Worm (Caenorhabditis elegans): ENCODE measurements around the gene ctr-9.
A peak's percentile ranks its signal among the peaks of the same experiment; 100 is the strongest.

The ctr-9 gene

DNA sequence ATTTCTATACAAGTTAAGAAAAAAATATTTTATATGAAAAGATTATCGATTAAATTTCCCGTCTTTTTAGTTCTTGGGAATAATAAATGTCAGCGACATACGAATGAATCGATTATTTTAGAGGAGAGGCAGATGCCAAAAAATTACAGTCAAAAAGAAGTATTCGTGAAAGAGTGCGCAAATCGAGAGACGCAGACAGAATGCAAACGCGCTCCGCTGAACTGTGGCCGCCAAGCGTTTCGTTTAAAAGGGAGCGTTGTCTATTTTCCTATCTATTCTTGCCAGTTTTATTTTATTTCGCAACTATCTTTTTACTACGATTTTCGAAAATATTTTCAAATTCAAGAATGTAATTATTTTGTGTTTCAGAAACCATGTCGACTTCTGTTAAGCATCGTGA lies 24.1 kb upstream of the ctr-9 start, which contains the start of gene baf-1 (continued):
- TF ChIP-seq nhr-47 (tag; optimal IDR thresholded peaks at IDR 0.05) (peak; percentile 78), irx-1 (tag; optimal IDR thresholded peaks at IDR 0.05) (no peak), mep-1 (tag; optimal IDR thresholded peaks at IDR 0.05) (peak; percentile 51), efl-3 (GFP tag; optimal IDR thresholded peaks at IDR 0.05) (no peak), aly-2 (tag; optimal IDR thresholded peaks at IDR 0.05) (no peak), unc-62 (GFP tag; optimal IDR thresholded peaks at IDR 0.05) (no peak), ceh-63 (GFP tag; optimal IDR thresholded peaks at IDR 0.05) (no peak), lin-13 (GFP tag; optimal IDR thresholded peaks at IDR 0.05) (peak; percentile 58), ceh-88 (GFP tag; IDR thresholded peaks at IDR 0.05) (no peak), egl-27 (tag; optimal IDR thresholded peaks at IDR 0.05) (no peak), C04F5.9 (tag; optimal IDR thresholded peaks at IDR 0.05) (no peak), unc-130 (tag; optimal IDR thresholded peaks at IDR 0.05) (peak; percentile 12), lir-3 (tag; optimal IDR thresholded peaks at IDR 0.05; ENCODE audit: poor library complexity) (peak; percentile 59), vab-15 (tag; optimal IDR thresholded peaks at IDR 0.05) (no peak), nhr-12 (tag; optimal IDR thresholded peaks at IDR 0.05) (no peak), pag-3 (tag; optimal IDR thresholded peaks at IDR 0.05; ENCODE audit: borderline replicate concordance, insufficient read depth) (no peak), aha-1 (tag; optimal IDR thresholded peaks at IDR 0.05) (no peak), zag-1 (tag; optimal IDR thresholded peaks at IDR 0.05) (no peak), skn-1 (tag; optimal IDR thresholded peaks at IDR 0.05) (peak; percentile 81), mef-2 (tag; optimal IDR thresholded peaks at IDR 0.05) (no peak), ets-5 (GFP tag; IDR thresholded peaks at IDR 0.05) (no peak), ceh-8 (GFP tag; optimal IDR thresholded peaks at IDR 0.05) (no peak), lin-35 (GFP tag; optimal IDR thresholded peaks at IDR 0.05) (peak; percentile 72 to 83), efl-1 (optimal IDR thresholded peaks at IDR 0.05) (peak; percentile 75 to 77), efl-1 (GFP tag; optimal IDR thresholded peaks at IDR 0.05 in 1 of 2) (peak; percentile 70 to 97), ztf-4 (tag; optimal IDR thresholded peaks at IDR 0.05) (no peak), fkh-10 (GFP tag; optimal IDR thresholded peaks at IDR 0.05) (no peak), pax-3 (tag; optimal IDR thresholded peaks at IDR 0.05) (peak; percentile 19), rnt-1 (tag; optimal IDR thresholded peaks at IDR 0.05) (peak; percentile 83), pqm-1 (tag; optimal IDR thresholded peaks at IDR 0.05) (no peak), lin-15B (tag; optimal IDR thresholded peaks at IDR 0.05) (peak; percentile 64), alr-1 (tag; optimal IDR thresholded peaks at IDR 0.05; ENCODE audit: borderline replicate concordance) (no peak), xbp-1 (tag; optimal IDR thresholded peaks at IDR 0.05) (peak; percentile 65), C34B4.2 (tag; optimal IDR thresholded peaks at IDR 0.05) (no peak), dpl-1 (GFP tag; optimal IDR thresholded peaks at IDR 0.05) (peak; percentile 70 to 80 (median 75)), nhr-84 (tag; optimal IDR thresholded peaks at IDR 0.05) (no peak), fkh-8 (tag; optimal IDR thresholded peaks at IDR 0.05) (peak; percentile 27), snu-23 (GFP tag; optimal IDR thresholded peaks at IDR 0.05) (peak; percentile 60), ceh-82 (tag; optimal IDR thresholded peaks at IDR 0.05) (peak; percentile 18 to 55 (median 29)), grh-1 (GFP tag; IDR thresholded peaks at IDR 0.05) (no peak), lin-14 (GFP tag; optimal IDR thresholded peaks at IDR 0.05) (peak; percentile 55), isw-1 (GFP tag; IDR thresholded peaks at IDR 0.05) (peak; percentile 57), ceh-90 (tag; optimal IDR thresholded peaks at IDR 0.05) (peak; percentile 57), unc-30 (tag; optimal IDR thresholded peaks at IDR 0.05) (no peak), lin-39 (tag; optimal IDR thresholded peaks at IDR 0.05) (peak; percentile 2), fos-1 (tag; optimal IDR thresholded peaks at IDR 0.05) (peak; percentile 1), mab-9 (GFP tag; IDR thresholded peaks at IDR 0.05) (no peak), fkh-4 (tag; optimal IDR thresholded peaks at IDR 0.05; ENCODE audit: borderline replicate concordance) (no peak), egl-13 (tag; optimal IDR thresholded peaks at IDR 0.05) (no peak), snpc-4 (tag; optimal IDR thresholded peaks at IDR 0.05) (peak; percentile 76), mdl-1 (tag; optimal IDR thresholded peaks at IDR 0.05) (peak in 1 of 2 experiments; percentile 3), sox-4 (tag; optimal IDR thresholded peaks at IDR 0.05) (peak; percentile 26), nhr-20 (tag; optimal IDR thresholded peaks at IDR 0.05) (peak; percentile 66)
